Fruit fly (Drosophila melanogaster): ENCODE data around the gene CG7950.

DNA sequence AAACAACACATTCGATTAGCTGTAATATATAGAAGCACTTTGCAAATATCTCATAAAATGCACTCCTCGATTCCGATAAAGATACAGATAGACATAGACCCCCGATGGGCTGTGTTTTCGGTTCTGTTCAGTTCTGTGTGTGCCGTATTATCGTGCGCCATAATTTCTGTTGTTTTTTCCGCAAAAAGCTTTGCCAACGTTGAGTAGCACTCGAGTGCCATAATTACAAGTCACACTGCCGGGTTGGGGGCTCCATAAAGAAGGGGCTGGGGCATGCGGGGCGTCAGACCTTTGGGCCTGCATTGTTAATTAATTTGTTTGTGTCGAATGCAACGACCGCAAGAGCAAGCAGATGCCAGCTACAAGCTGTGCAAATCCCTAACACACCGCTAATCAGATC is 51.1 kb downstream of the CG7950 start:
- TF ChIP-seq insv (optimal IDR thresholded peaks at IDR 0.05) (no peak), h (optimal IDR thresholded peaks at IDR 0.05) (no peak)
